Fruit fly (Drosophila melanogaster) whole organism, embryonic: Measurements from ENCODE around the gene Cyt-c-p.

Experiments used
- Antp ChIP-seq: fragments of 200-800 bp; sonication (Bioruptor generic); optimal IDR thresholded peaks from 3 replicates; lab custom pipeline; 2016; ENCODE audit warnings: missing biosample characterization, missing genetic modification characterization
- CG10462 ChIP-seq: fragments of 200-800 bp; sonication (Bioruptor generic); optimal IDR thresholded peaks from 2 replicates; lab custom pipeline; 2016; ENCODE audit warnings: missing biosample characterization, missing genetic modification characterization
- CG10979 ChIP-seq: fragments of 200-800 bp; sonication (Bioruptor generic); optimal IDR thresholded peaks from 2 replicates; lab custom pipeline; 2018; ENCODE audit warnings: missing biosample characterization, mild to moderate bottlenecking, missing genetic modification characterization, moderate library complexity
- CG11504 ChIP-seq: fragments of 200-800 bp; sonication (Bioruptor generic); optimal IDR thresholded peaks from 3 replicates; lab custom pipeline; 2019; ENCODE audit warnings: missing biosample characterization, mild to moderate bottlenecking, missing genetic modification characterization, moderate library complexity
- CG12155 ChIP-seq: fragments of 200-800 bp; sonication (Bioruptor generic); optimal IDR thresholded peaks from 3 replicates; lab custom pipeline; 2016; ENCODE audit warnings: missing biosample characterization, missing genetic modification characterization
- CG12299 ChIP-seq: fragments of 200-800 bp; sonication (Bioruptor generic); optimal IDR thresholded peaks from 2 replicates; lab custom pipeline; 2018; ENCODE audit warnings: missing biosample characterization, mild to moderate bottlenecking, missing genetic modification characterization
- CG12942 ChIP-seq: fragments of 200-800 bp; sonication (Bioruptor generic); optimal IDR thresholded peaks from 3 replicates; lab custom pipeline; 2016; ENCODE audit warnings: missing biosample characterization, missing genetic modification characterization
- CG13624 ChIP-seq: fragments of 200-800 bp; sonication (Bioruptor generic); optimal IDR thresholded peaks from 2 replicates; lab custom pipeline; 2016; ENCODE audit warnings: missing biosample characterization, missing genetic modification characterization
- CG14050 ChIP-seq: fragments of 200-800 bp; sonication (Bioruptor generic); IDR thresholded peaks from 3 replicates; pipeline ENCODE4 v1.3.6; 2022; ENCODE audit warnings: missing biosample characterization, missing genetic modification characterization
- CG14441 ChIP-seq: fragments of 200-800 bp; sonication (Bioruptor generic); IDR thresholded peaks from 2 replicates; pipeline ENCODE4 v1.3.6; 2022; ENCODE audit warnings: missing biosample characterization, missing genetic modification characterization
- CG17829 ChIP-seq: fragments of 200-800 bp; optimal IDR thresholded peaks from 2 replicates; lab custom pipeline; 2019; ENCODE audit warnings: missing biosample characterization, mild to moderate bottlenecking, missing genetic modification characterization, moderate library complexity
- CG17912 ChIP-seq: fragments of 200-800 bp; sonication (Bioruptor generic); optimal IDR thresholded peaks from 2 replicates; lab custom pipeline; 2018; ENCODE audit warnings: missing biosample characterization, mild to moderate bottlenecking, missing genetic modification characterization
- CG18262 ChIP-seq: fragments of 200-800 bp; optimal IDR thresholded peaks from 3 replicates; lab custom pipeline; 2019; ENCODE audit warnings: missing biosample characterization, mild to moderate bottlenecking, missing genetic modification characterization, moderate library complexity
- CG18619 ChIP-seq: fragments of 200-800 bp; sonication (Bioruptor generic); optimal IDR thresholded peaks from 3 replicates; lab custom pipeline; 2017; ENCODE audit warnings: missing biosample characterization, mild to moderate bottlenecking, missing genetic modification characterization
- CG2129 ChIP-seq: fragments of 200-800 bp; sonication (Bioruptor generic); IDR thresholded peaks from 2 replicates; pipeline ENCODE4 v1.3.6; 2022; ENCODE audit warnings: missing biosample characterization, missing genetic modification characterization; ENCODE audit not compliant: partially characterized antibody
- CG2875 ChIP-seq: fragments of 200-800 bp; sonication (Bioruptor generic); optimal IDR thresholded peaks from 2 replicates; lab custom pipeline; 2017; ENCODE audit warnings: missing biosample characterization, mild to moderate bottlenecking, missing genetic modification characterization, missing genetic modification reagents
- CG2889 ChIP-seq: fragments of 200-800 bp; sonication (Bioruptor generic); IDR thresholded peaks from 3 replicates; pipeline ENCODE4 v1.3.6; 2022; ENCODE audit warnings: missing biosample characterization, missing genetic modification characterization
- CG30020 ChIP-seq: fragments of 200-800 bp; optimal IDR thresholded peaks from 2 replicates; lab custom pipeline; 2019; ENCODE audit warnings: missing biosample characterization, mild to moderate bottlenecking, missing genetic modification characterization, moderate library complexity
- CG3065 ChIP-seq: fragments of 200-800 bp; sonication (Bioruptor generic); optimal IDR thresholded peaks from 2 replicates; lab custom pipeline; 2016; ENCODE audit warnings: missing biosample characterization, missing genetic modification characterization
- CG31224 ChIP-seq: fragments of 200-800 bp; sonication (Bioruptor generic); IDR thresholded peaks from 2 replicates; pipeline ENCODE4 v1.3.6; 2022; ENCODE audit warnings: missing biosample characterization, missing genetic modification characterization
- CG34376 ChIP-seq: fragments of 200-800 bp; sonication (Bioruptor generic); optimal IDR thresholded peaks from 2 replicates; lab custom pipeline; 2018; ENCODE audit warnings: missing biosample characterization, mild to moderate bottlenecking, missing genetic modification characterization
- CG43689 ChIP-seq: fragments of 200-800 bp; sonication (Bioruptor generic); IDR thresholded peaks from 2 replicates; pipeline ENCODE4 v1.3.6; 2022; ENCODE audit warnings: missing biosample characterization, missing genetic modification characterization
- CG4404 ChIP-seq: fragments of 200-800 bp; sonication (Bioruptor generic); IDR thresholded peaks from 2 replicates; pipeline ENCODE4 v1.3.6; 2022; ENCODE audit warnings: missing biosample characterization, missing genetic modification characterization
- CG4424 ChIP-seq: fragments of 200-800 bp; sonication (Bioruptor generic); optimal IDR thresholded peaks from 3 replicates; lab custom pipeline; 2016; ENCODE audit warnings: missing biosample characterization, missing genetic modification characterization
- CG9817 ChIP-seq: fragments of 200-800 bp; sonication (Bioruptor generic); optimal IDR thresholded peaks from 2 replicates; lab custom pipeline; 2018; ENCODE audit warnings: missing biosample characterization, mild to moderate bottlenecking, missing genetic modification characterization, moderate library complexity
- Chrac-16 ChIP-seq: fragments of 200-800 bp; sonication (Bioruptor generic); optimal IDR thresholded peaks from 3 replicates; lab custom pipeline; 2016; ENCODE audit warnings: missing biosample characterization, missing genetic modification characterization
- Dbx ChIP-seq: fragments of 200-800 bp; sonication (Bioruptor generic); IDR thresholded peaks from 3 replicates; pipeline ENCODE4 v1.3.6; 2022; ENCODE audit warnings: missing biosample characterization, missing genetic modification characterization
- Dll ChIP-seq: fragments of 200-800 bp; sonication (Bioruptor generic); IDR thresholded peaks from 4 replicates; pipeline ENCODE4 v1.3.6; 2022; ENCODE audit warnings: missing biosample characterization, missing genetic modification characterization; ENCODE audit not compliant: partially characterized antibody
- Doc2 ChIP-seq: fragments of 200-800 bp; sonication (Bioruptor generic); IDR thresholded peaks from 2 replicates; pipeline ENCODE4 v1.3.6; 2022; ENCODE audit warnings: missing biosample characterization, missing genetic modification characterization
- E2f2 ChIP-seq: fragments of 200-800 bp; sonication (Bioruptor generic); IDR thresholded peaks from 2 replicates; pipeline ENCODE4 v1.3.6; 2022; ENCODE audit warnings: missing biosample characterization, missing genetic modification characterization
- Fer2 ChIP-seq: fragments of 200-800 bp; sonication (Bioruptor generic); optimal IDR thresholded peaks from 2 replicates; lab custom pipeline; 2018; ENCODE audit warnings: missing biosample characterization, mild to moderate bottlenecking, missing genetic modification characterization, moderate library complexity
- H15 ChIP-seq: fragments of 200-800 bp; sonication (Bioruptor generic); IDR thresholded peaks from 3 replicates; pipeline ENCODE4 v1.3.6; 2022; ENCODE audit warnings: missing biosample characterization, missing genetic modification characterization
- Max ChIP-seq: fragments of 200-800 bp; sonication (Bioruptor generic); optimal IDR thresholded peaks from 2 replicates; lab custom pipeline; 2016; ENCODE audit warnings: missing biosample characterization, mild to moderate bottlenecking, missing genetic modification characterization
- NC2β ChIP-seq: fragments of 200-800 bp; sonication (Bioruptor generic); optimal IDR thresholded peaks from 2 replicates; lab custom pipeline; 2016; ENCODE audit warnings: missing biosample characterization, missing genetic modification characterization
- Sry-δ ChIP-seq: fragments of 200-800 bp; sonication (Bioruptor generic); optimal IDR thresholded peaks from 2 replicates; lab custom pipeline; 2016; ENCODE audit warnings: missing biosample characterization, missing genetic modification characterization
- caup ChIP-seq: fragments of 200-800 bp; sonication (Bioruptor generic); optimal IDR thresholded peaks from 3 replicates; lab custom pipeline; 2017; ENCODE audit warnings: missing biosample characterization, mild to moderate bottlenecking, missing genetic modification characterization, moderate library complexity; ENCODE audit not compliant: severe bottlenecking
- danr ChIP-seq: fragments of 200-800 bp; sonication (Bioruptor generic); IDR thresholded peaks from 2 replicates; pipeline ENCODE4 v1.3.6; 2022; ENCODE audit warnings: missing biosample characterization, missing genetic modification characterization
- emc ChIP-seq: fragments of 200-800 bp; sonication (Bioruptor generic); optimal IDR thresholded peaks from 2 replicates; lab custom pipeline; 2016; ENCODE audit warnings: missing biosample characterization, missing genetic modification characterization
- fu2 ChIP-seq: fragments of 200-800 bp; sonication (Bioruptor generic); optimal IDR thresholded peaks from 2 replicates; lab custom pipeline; 2016; ENCODE audit warnings: missing biosample characterization, missing genetic modification characterization
- gcm2 ChIP-seq: fragments of 200-800 bp; sonication (Bioruptor generic); optimal IDR thresholded peaks from 2 replicates; lab custom pipeline; 2016; ENCODE audit warnings: missing biosample characterization, missing genetic modification characterization
- ind ChIP-seq: fragments of 200-800 bp; sonication (Bioruptor generic); optimal IDR thresholded peaks from 3 replicates; lab custom pipeline; 2016; ENCODE audit warnings: missing biosample characterization, missing genetic modification characterization
- lilli ChIP-seq: fragments of 200-800 bp; sonication (Bioruptor generic); optimal IDR thresholded peaks from 3 replicates; lab custom pipeline; 2016; ENCODE audit warnings: missing biosample characterization, missing genetic modification characterization
- prd ChIP-seq, 3 experiments: fragments of >200 bp in 2 of 3; fragments of 200-800 bp in 1 of 3; sonication (Bioruptor generic) in 1 of 3; optimal IDR thresholded peaks in 2 of 3; IDR thresholded peaks in 1 of 3; 2 replicates in 2 of 3; 3 replicates in 1 of 3; pipeline versions ENCODE4 v1.3.6 to Lab custom; 2017 to 2022; ENCODE audit warnings: missing biosample characterization in 1 of 3, missing genetic modification characterization in 1 of 3
- sens-2 ChIP-seq: fragments of 200-800 bp; sonication (Bioruptor generic); IDR thresholded peaks from 2 replicates; pipeline ENCODE4 v1.3.6; 2022; ENCODE audit warnings: missing biosample characterization, missing genetic modification characterization
- ssp ChIP-seq: fragments of 200-800 bp; sonication (Bioruptor generic); IDR thresholded peaks from 2 replicates; pipeline ENCODE4 v1.3.6; 2022; ENCODE audit warnings: missing biosample characterization, missing genetic modification characterization
- sug ChIP-seq: fragments of 200-800 bp; optimal IDR thresholded peaks from 2 replicates; lab custom pipeline; 2019; ENCODE audit warnings: missing biosample characterization, mild to moderate bottlenecking, missing genetic modification characterization, moderate library complexity
- tin ChIP-seq: fragments of 200-800 bp; sonication (Bioruptor generic); optimal IDR thresholded peaks from 3 replicates; lab custom pipeline; 2016; ENCODE audit warnings: missing biosample characterization, missing genetic modification characterization
- tna ChIP-seq: fragments of 200-800 bp; sonication (Bioruptor generic); IDR thresholded peaks from 2 replicates; pipeline ENCODE4 v1.3.6; 2022; ENCODE audit warnings: missing biosample characterization, missing genetic modification characterization; ENCODE audit not compliant: partially characterized antibody
- tx ChIP-seq: fragments of 200-800 bp; sonication (Bioruptor generic); optimal IDR thresholded peaks from 2 replicates; lab custom pipeline; 2016; ENCODE audit warnings: missing biosample characterization, missing genetic modification characterization

The Cyt-c-p gene

dm6 chr2L:16719643-16720515 is at the start of gene Cyt-c-p (continued):
- TF ChIP-seq CG13624 (GFP tag; lab: Kevin White, UChicago): peak; percentile 70
- TF ChIP-seq CG11504 (tag; lab: Kevin White, UChicago): peak; percentile 44
- no peak for TF ChIP-seq tna (GFP tag; lab: Robert Waterston, UW)
- no peak for TF ChIP-seq CG3065 (GFP tag; lab: Kevin White, UChicago)
- TF ChIP-seq Dll (GFP tag; lab: Robert Waterston, UW): peak; percentile 70; the same call in 3 of the 4 replicates
- no peak for TF ChIP-seq CG43689 (GFP tag; lab: Robert Waterston, UW)
- TF ChIP-seq CG12299 (tag; lab: Kevin White, UChicago): peak; percentile 45
- TF ChIP-seq CG34376 (GFP tag; lab: Kevin White, UChicago): peak; percentile 88
- TF ChIP-seq Fer2 (tag; lab: Kevin White, UChicago): no peak
- no peak for TF ChIP-seq CG17912 (GFP tag; lab: Kevin White, UChicago)
- TF ChIP-seq tin (GFP tag; lab: Kevin White, UChicago): no peak
- peak; percentile 11 for TF ChIP-seq CG12155 (GFP tag; lab: Kevin White, UChicago)
- peak; percentile 41; the same call in 2 of the 3 replicates for TF ChIP-seq Dbx (GFP tag; lab: Robert Waterston, UW)
- no peak for TF ChIP-seq danr (GFP tag; lab: Robert Waterston, UW)
- TF ChIP-seq tx: peak; percentile 16
- no peak for TF ChIP-seq fu2 (GFP tag; lab: Kevin White, UChicago)
- peak; percentile 63 for TF ChIP-seq sug
- TF ChIP-seq Doc2 (GFP tag; lab: Robert Waterston, UW): no peak
- no peak for TF ChIP-seq ind (GFP tag; lab: Kevin White, UChicago)
- no peak for TF ChIP-seq CG14441
- TF ChIP-seq CG2889 (GFP tag; lab: Robert Waterston, UW): no peak
- no peak for TF ChIP-seq CG10462 (GFP tag; lab: Kevin White, UChicago)
- TF ChIP-seq prd (optimal IDR thresholded peaks at IDR 0.05; lab: Kevin White, UChicago): no peak
- TF ChIP-seq prd (GFP tag; IDR thresholded peaks at IDR 0.05; lab: Robert Waterston, UW): no peak; the same call in 2 of the 3 replicates
- TF ChIP-seq H15 (GFP tag; lab: Robert Waterston, UW): no peak
- no peak for TF ChIP-seq CG14050 (GFP tag; lab: Robert Waterston, UW)
- peak; percentile 4 for TF ChIP-seq CG2875
- TF ChIP-seq Antp (GFP tag; lab: Kevin White, UChicago): no peak
- peak; percentile 0 for TF ChIP-seq CG18262 (tag; lab: Kevin White, UChicago)
- TF ChIP-seq sens-2 (GFP tag; lab: Robert Waterston, UW): no peak
- no peak for TF ChIP-seq emc (GFP tag; lab: Kevin White, UChicago)
- peak; percentile 70 for TF ChIP-seq Sry-δ (GFP tag; lab: Kevin White, UChicago)
- no peak for TF ChIP-seq CG4404 (GFP tag; lab: Robert Waterston, UW)
- TF ChIP-seq CG4424 (GFP tag; lab: Kevin White, UChicago): no peak
- TF ChIP-seq CG18619: peak; percentile 25
- no peak for TF ChIP-seq CG31224 (GFP tag; lab: Robert Waterston, UW)
- peak; percentile 35 for TF ChIP-seq NC2β
- no peak for TF ChIP-seq CG9817
- TF ChIP-seq caup (GFP tag; lab: Kevin White, UChicago): peak; percentile 52
- peak; percentile 99 for TF ChIP-seq E2f2 (GFP tag; lab: Robert Waterston, UW)
- TF ChIP-seq CG30020: peak; percentile 44
- peak; percentile 52 for TF ChIP-seq CG17829
- TF ChIP-seq CG2129 (GFP tag; lab: Robert Waterston, UW): 0 out of 2 replicates have a peak, but pooled peaks have one; percentile 18
- peak; percentile 6 for TF ChIP-seq gcm2 (GFP tag; lab: Kevin White, UChicago)
- TF ChIP-seq Chrac-16 (GFP tag; lab: Kevin White, UChicago): peak; percentile 2
- TF ChIP-seq CG12942 (GFP tag; lab: Kevin White, UChicago): no peak
- TF ChIP-seq lilli (GFP tag; lab: Kevin White, UChicago): peak; percentile 38
- TF ChIP-seq ssp (GFP tag; lab: Robert Waterston, UW): no peak
- TF ChIP-seq Max (GFP tag; lab: Kevin White, UChicago): peak; percentile 28
- TF ChIP-seq CG10979 (tag; lab: Kevin White, UChicago): no peak
